Fruit fly (Drosophila melanogaster) whole organism, prepupa: ENCODE measurements around the gene CG7739.

Experiments used
- CG10631 ChIP-seq: fragments of 200-800 bp; sonication (Bioruptor generic); optimal IDR thresholded peaks from 2 replicates; lab custom pipeline; 2016; ENCODE audit warnings: missing biosample characterization, missing genetic modification characterization
- CG10669 ChIP-seq: fragments of 200-800 bp; sonication (Bioruptor generic); optimal IDR thresholded peaks from 3 replicates; lab custom pipeline; 2018; ENCODE audit warnings: missing biosample characterization, mild to moderate bottlenecking, missing genetic modification characterization, moderate library complexity
- CG15336 ChIP-seq: fragments of 200-800 bp; sonication (Bioruptor generic); IDR thresholded peaks from 2 replicates; pipeline ENCODE4 v1.3.6; 2022; ENCODE audit warnings: missing biosample characterization, missing genetic modification characterization
- CG1621 ChIP-seq: fragments of 200-800 bp; sonication (Bioruptor generic); optimal IDR thresholded peaks from 3 replicates; lab custom pipeline; 2018; ENCODE audit warnings: missing biosample characterization, mild to moderate bottlenecking, missing genetic modification characterization
- CG3032 ChIP-seq: fragments of 200-800 bp; optimal IDR thresholded peaks from 2 replicates; lab custom pipeline; 2019; ENCODE audit warnings: missing biosample characterization, mild to moderate bottlenecking, missing genetic modification characterization, moderate library complexity
- CG32006 ChIP-seq: fragments of 200-800 bp; sonication (Bioruptor generic); optimal IDR thresholded peaks from 3 replicates; lab custom pipeline; 2017; ENCODE audit warnings: missing biosample characterization, mild to moderate bottlenecking, missing genetic modification characterization
- CG3919 ChIP-seq: fragments of 200-800 bp; sonication (Bioruptor generic); optimal IDR thresholded peaks from 3 replicates; lab custom pipeline; 2016; ENCODE audit warnings: missing biosample characterization, missing genetic modification characterization
- CG4318 ChIP-seq: fragments of 200-800 bp; sonication (Bioruptor generic); optimal IDR thresholded peaks from 3 replicates; lab custom pipeline; 2017; ENCODE audit warnings: missing biosample characterization, mild to moderate bottlenecking, missing genetic modification characterization
- CG6808 ChIP-seq: fragments of 200-800 bp; sonication (Bioruptor generic); optimal IDR thresholded peaks from 3 replicates; lab custom pipeline; 2017; ENCODE audit warnings: missing biosample characterization, missing genetic modification characterization, mild to moderate bottlenecking, moderate library complexity, missing genetic modification reagents
- CG6854 ChIP-seq: fragments of 200-800 bp; sonication (Bioruptor generic); optimal IDR thresholded peaks from 2 replicates; lab custom pipeline; 2017; ENCODE audit warnings: missing biosample characterization, mild to moderate bottlenecking, missing genetic modification characterization
- CG7368 ChIP-seq: fragments of 200-800 bp; sonication (Bioruptor generic); optimal IDR thresholded peaks from 3 replicates; lab custom pipeline; 2016; ENCODE audit warnings: missing biosample characterization, missing genetic modification characterization
- CG8119 ChIP-seq: fragments of 200-800 bp; sonication (Bioruptor generic); IDR thresholded peaks from 3 replicates; pipeline ENCODE4 v1.3.6; 2022; ENCODE audit warnings: missing biosample characterization, missing genetic modification characterization
- CG8319 ChIP-seq: fragments of 200-800 bp; sonication (Bioruptor generic); optimal IDR thresholded peaks from 3 replicates; lab custom pipeline; 2016; ENCODE audit warnings: missing biosample characterization, missing genetic modification characterization
- CG8632 ChIP-seq: fragments of 200-800 bp; sonication (Bioruptor generic); optimal IDR thresholded peaks from 3 replicates; lab custom pipeline; 2016; ENCODE audit warnings: missing biosample characterization, missing genetic modification characterization
- Eip75B ChIP-seq: fragments of 200-800 bp; sonication (Bioruptor generic); optimal IDR thresholded peaks from 3 replicates; lab custom pipeline; 2016; ENCODE audit warnings: missing biosample characterization, missing genetic modification characterization
- Eip78C ChIP-seq: fragments of 200-800 bp; sonication (Bioruptor generic); peaks from one replicate; lab custom pipeline; 2016; ENCODE audit warnings: missing biosample characterization, missing genetic modification characterization
- Eip93F ChIP-seq: fragments of 200-800 bp; sonication (Bioruptor generic); optimal IDR thresholded peaks from 2 replicates; lab custom pipeline; 2016; ENCODE audit warnings: missing biosample characterization, mild to moderate bottlenecking, missing genetic modification characterization
- Ets21C ChIP-seq: fragments of 200-800 bp; sonication (Bioruptor generic); optimal IDR thresholded peaks from 3 replicates; lab custom pipeline; 2016; ENCODE audit warnings: missing biosample characterization, missing genetic modification characterization
- Ets96B ChIP-seq: fragments of 200-800 bp; optimal IDR thresholded peaks from 2 replicates; lab custom pipeline; 2019; ENCODE audit warnings: missing biosample characterization, mild to moderate bottlenecking, missing genetic modification characterization, moderate library complexity
- Gug ChIP-seq: fragments of 200-800 bp; sonication (Bioruptor generic); IDR thresholded peaks from 2 replicates; pipeline ENCODE4 v1.3.6; 2022; ENCODE audit warnings: missing biosample characterization, missing genetic modification characterization
- Hr38 ChIP-seq: sonication (Bioruptor generic); optimal IDR thresholded peaks from 2 replicates; lab custom pipeline; 2016; ENCODE audit warnings: missing biosample characterization, missing genetic modification characterization
- Hr39 ChIP-seq: fragments of 200-800 bp; sonication (Bioruptor generic); optimal IDR thresholded peaks from 2 replicates; lab custom pipeline; 2016; ENCODE audit warnings: missing biosample characterization, missing genetic modification characterization
- Hr4 ChIP-seq: fragments of 200-800 bp; sonication (Bioruptor generic); optimal IDR thresholded peaks from 3 replicates; lab custom pipeline; 2016; ENCODE audit warnings: missing biosample characterization, missing genetic modification characterization
- Lpt ChIP-seq: fragments of 200-800 bp; sonication (Bioruptor generic); optimal IDR thresholded peaks from 3 replicates; lab custom pipeline; 2016; ENCODE audit warnings: missing biosample characterization, missing genetic modification characterization
- Smox ChIP-seq: fragments of 200-800 bp; sonication (Bioruptor generic); optimal IDR thresholded peaks from 3 replicates; lab custom pipeline; 2016; ENCODE audit warnings: missing biosample characterization, missing genetic modification characterization
- Sox14 ChIP-seq: fragments of 200-800 bp; sonication (Bioruptor generic); optimal IDR thresholded peaks from 3 replicates; lab custom pipeline; 2016; ENCODE audit warnings: missing biosample characterization, missing genetic modification characterization
- Sox15 ChIP-seq: fragments of 200-800 bp; sonication (Bioruptor generic); optimal IDR thresholded peaks from 3 replicates; lab custom pipeline; 2016; ENCODE audit warnings: missing biosample characterization, missing genetic modification characterization
- achi ChIP-seq: fragments of 200-800 bp; sonication (Bioruptor generic); optimal IDR thresholded peaks from 3 replicates; lab custom pipeline; 2016; ENCODE audit warnings: missing biosample characterization, missing genetic modification characterization
- acj6 ChIP-seq: fragments of 200-800 bp; sonication (Bioruptor generic); optimal IDR thresholded peaks from 3 replicates; lab custom pipeline; 2016; ENCODE audit warnings: missing biosample characterization, missing genetic modification characterization
- cyc ChIP-seq: fragments of 200-800 bp; sonication (Bioruptor generic); optimal IDR thresholded peaks from 3 replicates; lab custom pipeline; 2016; ENCODE audit warnings: missing biosample characterization, missing genetic modification characterization
- dac ChIP-seq: fragments of 200-800 bp; sonication (Bioruptor generic); optimal IDR thresholded peaks from 2 replicates; lab custom pipeline; 2017; ENCODE audit warnings: missing biosample characterization, mild to moderate bottlenecking, missing genetic modification characterization
- eg ChIP-seq: fragments of 200-800 bp; sonication (Bioruptor generic); IDR thresholded peaks from 3 replicates; pipeline ENCODE4 v1.3.6; 2022; ENCODE audit warnings: missing biosample characterization, missing genetic modification characterization
- fd85E ChIP-seq: fragments of 200-800 bp; sonication (Bioruptor generic); optimal IDR thresholded peaks from 3 replicates; lab custom pipeline; 2016; ENCODE audit warnings: missing biosample characterization, missing genetic modification characterization
- fkh ChIP-seq: fragments of 200-800 bp; sonication (Bioruptor generic); optimal IDR thresholded peaks from 3 replicates; lab custom pipeline; 2017; ENCODE audit warnings: missing biosample characterization, mild to moderate bottlenecking, missing genetic modification characterization, moderate library complexity
- net ChIP-seq: fragments of 200-800 bp; sonication (Bioruptor generic); optimal IDR thresholded peaks from 3 replicates; lab custom pipeline; 2016; ENCODE audit warnings: missing biosample characterization, missing genetic modification characterization
- pdm3 ChIP-seq: fragments of 200-800 bp; sonication (Bioruptor generic); optimal IDR thresholded peaks from 3 replicates; lab custom pipeline; 2016; ENCODE audit warnings: missing biosample characterization, missing genetic modification characterization
- ss ChIP-seq, 2 experiments: fragments of 200-800 bp; sonication (Bioruptor generic); optimal IDR thresholded peaks; 2 replicates in 1 of 2; 3 replicates in 1 of 2; lab custom pipeline; 2017 to 2018; ENCODE audit warnings: mild to moderate bottlenecking in 2 of 2, missing biosample characterization in 2 of 2, missing genetic modification characterization in 2 of 2, moderate library complexity in 1 of 2
- svp ChIP-seq: fragments of 200-800 bp; sonication (Bioruptor generic); peaks from one replicate; lab custom pipeline; 2016; ENCODE audit warnings: missing biosample characterization, missing genetic modification characterization
- topi ChIP-seq: fragments of 200-800 bp; sonication (Bioruptor generic); optimal IDR thresholded peaks from 3 replicates; lab custom pipeline; 2016; ENCODE audit warnings: missing biosample characterization, missing genetic modification characterization
- vri ChIP-seq: fragments of 200-800 bp; sonication (Bioruptor generic); optimal IDR thresholded peaks from 3 replicates; lab custom pipeline; 2016; ENCODE audit warnings: missing biosample characterization, mild to moderate bottlenecking, missing genetic modification characterization

CG7739 gene

DNA sequence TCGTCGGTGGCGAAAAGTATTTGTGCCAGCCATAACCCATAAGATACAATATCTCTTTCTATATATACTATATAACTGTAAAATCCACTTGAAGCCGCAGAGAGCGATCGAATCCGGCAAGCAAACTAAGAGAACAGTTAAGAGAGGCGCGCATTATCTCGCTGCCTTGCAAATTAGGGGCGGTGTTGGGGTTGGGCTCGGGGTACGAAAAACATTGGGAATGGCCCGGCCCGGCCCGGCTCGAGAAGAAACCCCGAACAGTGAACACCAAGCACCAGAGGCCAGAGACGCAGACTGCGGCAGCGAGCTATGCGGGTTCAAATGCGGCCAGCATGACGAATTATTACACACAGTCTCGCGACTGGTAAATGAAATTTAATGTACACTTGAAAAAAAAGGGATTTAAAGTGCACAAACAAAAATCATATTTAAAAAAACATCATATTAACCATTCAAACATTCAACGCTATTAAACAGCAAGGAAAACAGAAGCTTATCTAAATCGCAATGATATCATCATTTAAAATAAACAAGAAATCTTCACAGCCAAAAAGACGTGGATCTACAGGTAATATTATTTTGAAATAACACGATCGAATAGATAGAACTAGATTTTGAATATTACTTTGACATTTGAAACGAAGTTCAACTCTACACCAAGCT, 30.4 kb downstream of the CG7739 start (continued):
- TF ChIP-seq Gug (GFP tag; lab: Robert Waterston, UW) (peak; percentile 58), Eip75B (GFP tag; lab: Kevin White, UChicago) (peak; percentile 38), eg (GFP tag; lab: Robert Waterston, UW) (peak; percentile 72; the same call in 2 of the 3 replicates), CG3032 (peak; percentile 43), acj6 (peak; percentile 1), Smox (GFP tag; lab: Kevin White, UChicago) (peak; percentile 42), CG6808 (GFP tag; lab: Kevin White, UChicago) (no peak), Hr38 (GFP tag; lab: Kevin White, UChicago) (no peak), CG15336 (no peak), fd85E (GFP tag; lab: Kevin White, UChicago) (no peak), Hr4 (GFP tag; lab: Kevin White, UChicago) (peak; percentile 47), Eip78C (GFP tag; lab: Kevin White, UChicago) (peak; percentile 81), CG4318 (GFP tag; lab: Kevin White, UChicago) (peak; percentile 45), CG8632 (GFP tag; lab: Kevin White, UChicago) (no peak), Hr39 (peak; percentile 61), Ets96B (tag; lab: Kevin White, UChicago) (peak; percentile 10), pdm3 (GFP tag; lab: Kevin White, UChicago) (peak; percentile 41), CG1621 (tag; lab: Kevin White, UChicago) (peak; percentile 53), achi (GFP tag; lab: Kevin White, UChicago) (peak; percentile 11), Ets21C (GFP tag; lab: Kevin White, UChicago) (peak; percentile 27), ss (GFP tag; optimal IDR thresholded peaks at IDR 0.05; lab: Kevin White, UChicago) (no peak), Eip93F (GFP tag; lab: Kevin White, UChicago) (peak; percentile 34), Lpt (peak; percentile 31)

DNA sequence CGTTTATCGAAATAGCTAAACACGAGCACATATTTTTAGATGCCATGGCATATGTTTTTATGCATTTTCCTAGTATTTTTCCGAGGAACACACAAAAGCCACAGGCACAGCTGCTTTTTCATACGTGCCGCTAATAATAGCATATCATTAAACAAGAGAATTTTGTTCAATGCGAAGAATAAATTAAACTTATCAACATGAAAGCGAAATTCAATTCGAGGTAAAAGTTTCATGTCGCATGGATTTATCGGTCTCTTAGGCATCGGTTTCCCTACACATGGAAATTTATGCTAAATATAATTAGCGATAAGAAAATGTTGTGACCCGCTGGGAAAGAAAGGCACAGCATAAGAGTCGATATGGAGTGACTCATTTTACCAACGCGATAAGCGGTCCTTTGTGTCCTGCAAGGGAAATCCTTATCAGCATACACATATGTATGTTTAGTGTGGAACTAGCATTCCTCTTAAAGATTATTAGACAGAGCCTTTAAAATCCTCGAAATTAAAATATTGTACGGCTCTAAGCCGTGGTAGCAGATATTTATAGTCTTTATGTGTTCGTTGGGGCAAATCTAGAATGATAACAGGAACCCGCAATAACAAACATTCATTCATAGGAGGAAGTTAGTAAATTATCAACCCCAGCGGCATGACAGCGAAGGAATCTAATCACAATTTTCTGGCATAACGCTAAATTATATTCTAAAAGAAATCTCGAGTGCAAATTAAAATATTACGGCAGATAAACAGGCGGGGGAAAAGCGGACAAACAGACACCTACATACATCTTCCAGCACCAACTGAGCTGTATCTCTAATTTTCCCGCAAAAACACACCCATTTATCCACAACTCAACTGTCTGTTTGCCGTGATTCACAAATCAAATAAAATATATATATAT, 31.2 kb downstream of the CG7739 start, which contains the start of gene CG43248:
Gene CG43248 (minus strand): TSS at position 51 of the 903 bp plus-strand sequence.
- TF ChIP-seq CG3032, result no peak
- TF ChIP-seq CG32006 (GFP tag; lab: Kevin White, UChicago), result no peak
- no peak for TF ChIP-seq cyc (GFP tag; lab: Kevin White, UChicago)
- TF ChIP-seq Hr39, result no peak
- no peak for TF ChIP-seq Gug (GFP tag; lab: Robert Waterston, UW)
- no peak for TF ChIP-seq CG8119 (GFP tag; lab: Robert Waterston, UW)
- TF ChIP-seq dac, result no peak
- no peak for TF ChIP-seq Lpt
- TF ChIP-seq Hr38 (GFP tag; lab: Kevin White, UChicago), result no peak

DNA sequence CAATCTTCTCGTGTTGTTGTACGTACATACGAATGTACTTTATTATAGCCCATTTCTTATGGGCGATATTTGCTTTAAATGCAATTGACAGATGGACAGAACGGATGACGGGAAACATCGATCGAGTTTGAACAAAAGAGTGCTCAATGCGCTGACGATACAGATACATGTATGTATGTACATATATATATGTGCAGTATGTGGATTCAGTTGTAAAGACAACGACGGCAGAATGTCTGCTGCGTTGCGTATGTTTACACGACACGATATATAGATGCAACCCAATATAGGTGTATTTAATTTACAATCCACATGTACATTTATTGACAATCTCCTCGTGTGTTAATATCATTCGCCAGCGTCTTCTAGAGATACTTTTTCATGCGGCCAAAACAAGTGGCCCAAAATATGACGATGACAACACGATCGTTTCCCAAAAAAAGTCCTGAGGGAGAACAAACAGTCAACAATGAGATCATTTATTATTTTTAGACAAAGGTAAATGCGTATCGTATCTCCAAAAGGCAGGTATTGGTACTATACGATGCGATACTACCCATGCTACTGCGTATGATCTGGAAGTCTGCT, 32.1 kb downstream of the CG7739 start:
- peak; percentile 0 for TF ChIP-seq Sox14 (GFP tag; lab: Kevin White, UChicago)
- TF ChIP-seq CG10631, result no peak
- TF ChIP-seq CG6808 (GFP tag; lab: Kevin White, UChicago), result peak; percentile 14
- TF ChIP-seq CG8319, result no peak
- peak; percentile 86 for TF ChIP-seq fkh (GFP tag; lab: Kevin White, UChicago)
- TF ChIP-seq net (GFP tag; lab: Kevin White, UChicago), result no peak
- TF ChIP-seq CG6854, result peak; percentile 34
- TF ChIP-seq CG8632 (GFP tag; lab: Kevin White, UChicago), result no peak
- TF ChIP-seq achi (GFP tag; lab: Kevin White, UChicago), result peak; percentile 24
- TF ChIP-seq topi, result no peak
- TF ChIP-seq CG7368 (GFP tag; lab: Kevin White, UChicago), result no peak
- TF ChIP-seq Sox15 (GFP tag; lab: Kevin White, UChicago), result no peak
- TF ChIP-seq CG10669 (GFP tag; lab: Kevin White, UChicago), result no peak
- no peak for TF ChIP-seq vri
- no peak for TF ChIP-seq svp (GFP tag; lab: Kevin White, UChicago)
- TF ChIP-seq CG3032, result no peak
- TF ChIP-seq ss (GFP tag; optimal IDR thresholded peaks at IDR 0.05; lab: Kevin White, UChicago), result peak; percentile 19 to 28
- peak; percentile 65 for TF ChIP-seq Eip78C (GFP tag; lab: Kevin White, UChicago)
- TF ChIP-seq CG3919 (GFP tag; lab: Kevin White, UChicago), result peak; percentile 10
